Fruit fly (Drosophila melanogaster): ENCODE data around the gene CG15021.
A peak's percentile ranks its signal among the peaks of the same experiment; 100 is the strongest.

Gene CG15021

DNA sequence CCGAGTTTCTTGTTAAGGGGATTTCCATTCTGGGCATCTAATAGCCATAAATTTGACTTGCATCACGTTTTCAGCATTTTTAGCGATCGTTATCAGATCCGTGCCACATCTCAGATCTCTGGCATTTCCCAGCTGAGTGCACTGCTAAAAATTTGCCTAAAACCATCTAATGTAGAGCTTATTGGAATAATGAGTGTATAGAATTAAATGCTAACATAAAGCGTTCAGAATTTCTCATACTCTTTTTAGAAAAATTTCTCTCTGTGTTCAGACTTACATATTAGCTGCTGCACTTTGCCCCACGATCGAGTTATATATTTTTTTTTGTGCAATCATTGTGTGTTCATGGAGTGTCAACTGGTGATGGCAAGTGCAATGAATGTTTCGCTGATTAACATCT lies 28.8 kb upstream of the CG15021 start (continued):
- TF ChIP-seq gem (tag; optimal IDR thresholded peaks at IDR 0.05) (peak; percentile 47), sens (GFP tag) (peak; percentile 63), Antp (GFP tag; optimal IDR thresholded peaks at IDR 0.05) (no peak), Adf1 (GFP tag; IDR thresholded peaks at IDR 0.05) (no peak), CG9817 (tag; optimal IDR thresholded peaks at IDR 0.05) (no peak), Rx (GFP tag; IDR thresholded peaks at IDR 0.05) (0 out of 2 replicates have a peak, but pooled peaks have one; percentile 9), NK7.1 (GFP tag; optimal IDR thresholded peaks at IDR 0.05) (no peak), hth (optimal IDR thresholded peaks at IDR 0.05) (no peak), Drgx (GFP tag; IDR thresholded peaks at IDR 0.05) (peak; percentile 52), NfI (GFP tag; optimal IDR thresholded peaks at IDR 0.05) (no peak), CG3281 (GFP tag; optimal IDR thresholded peaks at IDR 0.05) (no peak)

DNA sequence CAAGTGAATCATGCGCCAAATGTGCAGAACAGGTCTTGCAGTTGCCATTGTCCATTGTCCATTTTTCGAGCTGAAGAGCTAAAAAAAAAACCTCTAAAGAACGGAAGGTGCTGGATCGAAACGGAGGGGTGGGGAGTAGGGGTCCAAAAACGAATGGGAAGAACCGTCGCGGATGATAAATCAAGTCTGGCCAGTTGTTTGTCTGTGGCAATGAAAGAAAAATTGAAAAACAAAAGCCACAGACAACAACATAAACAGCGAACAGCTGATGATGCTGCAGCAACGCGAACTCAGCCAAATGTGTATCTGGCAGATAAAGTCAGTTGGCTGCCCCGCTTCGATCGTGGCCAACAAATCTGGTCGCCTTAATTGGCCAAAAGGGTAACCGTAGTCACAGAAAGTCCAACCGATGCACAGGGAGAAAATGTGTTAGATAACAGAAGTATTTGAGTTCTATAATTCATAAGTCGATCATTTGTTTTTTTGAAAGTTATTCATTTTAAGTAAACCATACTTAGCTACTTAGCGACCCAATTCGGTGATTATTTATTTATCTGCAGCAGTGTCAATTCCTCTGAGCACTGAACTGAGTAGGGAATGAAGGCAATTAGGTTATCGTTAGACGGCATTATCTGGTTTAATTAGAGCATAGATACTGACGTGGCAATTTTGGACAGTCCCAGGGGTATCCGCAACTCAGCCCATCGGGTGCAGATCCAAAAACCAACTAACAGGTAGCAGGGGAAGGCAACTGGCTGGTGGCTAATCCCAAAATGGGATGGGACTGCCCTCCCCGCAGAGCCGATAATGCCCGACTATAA lies 28.0 kb upstream of the CG15021 start:
- no peak for TF ChIP-seq CG6683 (GFP tag; optimal IDR thresholded peaks at IDR 0.05)
- TF ChIP-seq ap (GFP tag; IDR thresholded peaks at IDR 0.05) = no peak
- TF ChIP-seq chinmo (GFP tag; IDR thresholded peaks at IDR 0.05; ENCODE audit: partially characterized antibody) = 0 out of 4 replicates have a peak, but pooled peaks have one; percentile 65
- TF ChIP-seq Hr39 (optimal IDR thresholded peaks at IDR 0.05) = no peak
- TF ChIP-seq crp (GFP tag; optimal IDR thresholded peaks at IDR 0.05) = peak in 1 of 2 experiments; percentile 0
- TF ChIP-seq h (optimal IDR thresholded peaks at IDR 0.05) = no peak
- no peak for TF ChIP-seq CG1647 (GFP tag; optimal IDR thresholded peaks at IDR 0.05)
- 0 out of 2 replicates have a peak, but pooled peaks have one; percentile 16 for TF ChIP-seq CG4360 (GFP tag; IDR thresholded peaks at IDR 0.05)
- TF ChIP-seq NfI (GFP tag; optimal IDR thresholded peaks at IDR 0.05) = no peak
- TF ChIP-seq nerfin-1 (tag; optimal IDR thresholded peaks at IDR 0.05) = no peak
- TF ChIP-seq Hr78 (GFP tag; optimal IDR thresholded peaks at IDR 0.05) = no peak
- no peak for TF ChIP-seq hth (optimal IDR thresholded peaks at IDR 0.05)
- no peak for TF ChIP-seq nom (GFP tag; optimal IDR thresholded peaks at IDR 0.05)
- no peak for TF ChIP-seq CG8281 (tag; optimal IDR thresholded peaks at IDR 0.05)
- TF ChIP-seq repo (GFP tag; optimal IDR thresholded peaks at IDR 0.05) = no peak
- TF ChIP-seq BEAF-32 (GFP tag; optimal IDR thresholded peaks at IDR 0.05) = no peak
- TF ChIP-seq sens (GFP tag) = peak; percentile 77
- no peak for TF ChIP-seq CG9797 (GFP tag; optimal IDR thresholded peaks at IDR 0.05)
- no peak for TF ChIP-seq Meics (GFP tag; optimal IDR thresholded peaks at IDR 0.05)
- no peak for TF ChIP-seq CG9876 (GFP tag; optimal IDR thresholded peaks at IDR 0.05)
- TF ChIP-seq ash1 (GFP tag; optimal IDR thresholded peaks at IDR 0.05) = no peak
- TF ChIP-seq Dip2 (GFP tag; IDR thresholded peaks at IDR 0.05) = no peak
- peak; percentile 70 for TF ChIP-seq CG15479 (GFP tag; optimal IDR thresholded peaks at IDR 0.05)
- no peak for TF ChIP-seq salm (tag; optimal IDR thresholded peaks at IDR 0.05)
- TF ChIP-seq CG8765 (GFP tag; IDR thresholded peaks at IDR 0.05) = no peak
- TF ChIP-seq Doc2 (GFP tag; IDR thresholded peaks at IDR 0.05) = no peak
- TF ChIP-seq klu (GFP tag; IDR thresholded peaks at IDR 0.05) = no peak
- TF ChIP-seq CG11695 (GFP tag; IDR thresholded peaks at IDR 0.05) = no peak
- TF ChIP-seq zf30C (GFP tag; optimal IDR thresholded peaks at IDR 0.05) = peak; percentile 5
- no peak for TF ChIP-seq CG15011 (GFP tag; optimal IDR thresholded peaks at IDR 0.05)
- TF ChIP-seq E2f2 (GFP tag; IDR thresholded peaks at IDR 0.05) = no peak
- no peak for TF ChIP-seq CG8924 (tag; optimal IDR thresholded peaks at IDR 0.05)
- TF ChIP-seq bowl (GFP tag; IDR thresholded peaks at IDR 0.05) = no peak
- no peak for TF ChIP-seq CG11723 (GFP tag; optimal IDR thresholded peaks at IDR 0.05)
- peak; percentile 93 for TF ChIP-seq zen (tag; optimal IDR thresholded peaks at IDR 0.05)
- TF ChIP-seq HmgZ (tag; optimal IDR thresholded peaks at IDR 0.05) = no peak
- TF ChIP-seq prd (optimal IDR thresholded peaks at IDR 0.05) = no peak
- 0 out of 3 replicates have a peak, but pooled peaks have one; percentile 22 for TF ChIP-seq prd (GFP tag; IDR thresholded peaks at IDR 0.05)
- TF ChIP-seq Dfd (GFP tag; optimal IDR thresholded peaks at IDR 0.05) = no peak
